Fruit fly (Drosophila melanogaster) whole organism, prepupa: ENCODE measurements around the gene CG7213.

Experiments
- CG10631 ChIP-seq: fragments of 200-800 bp; sonication (Bioruptor generic); optimal IDR thresholded peaks from 2 replicates; lab custom pipeline; 2016; ENCODE audit warnings: missing biosample characterization, missing genetic modification characterization
- CG11294 ChIP-seq: fragments of 200-800 bp; sonication (Bioruptor generic); IDR thresholded peaks from 2 replicates; pipeline ENCODE4 v1.3.6; 2022; ENCODE audit warnings: missing biosample characterization, missing genetic modification characterization
- CG11762 ChIP-seq: fragments of 200-800 bp; sonication (Bioruptor generic); optimal IDR thresholded peaks from 3 replicates; lab custom pipeline; 2016; ENCODE audit warnings: missing biosample characterization, missing genetic modification characterization; ENCODE audit not compliant: insufficient read depth
- CG15336 ChIP-seq: fragments of 200-800 bp; sonication (Bioruptor generic); IDR thresholded peaks from 2 replicates; pipeline ENCODE4 v1.3.6; 2022; ENCODE audit warnings: missing biosample characterization, missing genetic modification characterization
- CG1621 ChIP-seq: fragments of 200-800 bp; sonication (Bioruptor generic); optimal IDR thresholded peaks from 3 replicates; lab custom pipeline; 2018; ENCODE audit warnings: missing biosample characterization, mild to moderate bottlenecking, missing genetic modification characterization
- CG3032 ChIP-seq: fragments of 200-800 bp; optimal IDR thresholded peaks from 2 replicates; lab custom pipeline; 2019; ENCODE audit warnings: missing biosample characterization, mild to moderate bottlenecking, missing genetic modification characterization, moderate library complexity
- CG31627 ChIP-seq: fragments of 200-800 bp; sonication (Bioruptor generic); optimal IDR thresholded peaks from 3 replicates; lab custom pipeline; 2016; ENCODE audit warnings: missing biosample characterization, missing genetic modification characterization
- CG3919 ChIP-seq: fragments of 200-800 bp; sonication (Bioruptor generic); optimal IDR thresholded peaks from 3 replicates; lab custom pipeline; 2016; ENCODE audit warnings: missing biosample characterization, missing genetic modification characterization
- CG4318 ChIP-seq: fragments of 200-800 bp; sonication (Bioruptor generic); optimal IDR thresholded peaks from 3 replicates; lab custom pipeline; 2017; ENCODE audit warnings: missing biosample characterization, mild to moderate bottlenecking, missing genetic modification characterization
- CG6163 ChIP-seq: fragments of 200-800 bp; sonication (Bioruptor generic); IDR thresholded peaks from 3 replicates; pipeline ENCODE4 v1.3.6; 2022; ENCODE audit warnings: missing biosample characterization, missing genetic modification characterization
- CG6276 ChIP-seq: fragments of 200-800 bp; sonication (Bioruptor generic); optimal IDR thresholded peaks from 2 replicates; lab custom pipeline; 2017; ENCODE audit warnings: missing biosample characterization, mild to moderate bottlenecking, missing genetic modification characterization
- CG6854 ChIP-seq: fragments of 200-800 bp; sonication (Bioruptor generic); optimal IDR thresholded peaks from 2 replicates; lab custom pipeline; 2017; ENCODE audit warnings: missing biosample characterization, mild to moderate bottlenecking, missing genetic modification characterization
- CG7368 ChIP-seq: fragments of 200-800 bp; sonication (Bioruptor generic); optimal IDR thresholded peaks from 3 replicates; lab custom pipeline; 2016; ENCODE audit warnings: missing biosample characterization, missing genetic modification characterization
- CG8119 ChIP-seq: fragments of 200-800 bp; sonication (Bioruptor generic); IDR thresholded peaks from 3 replicates; pipeline ENCODE4 v1.3.6; 2022; ENCODE audit warnings: missing biosample characterization, missing genetic modification characterization
- CG8632 ChIP-seq: fragments of 200-800 bp; sonication (Bioruptor generic); optimal IDR thresholded peaks from 3 replicates; lab custom pipeline; 2016; ENCODE audit warnings: missing biosample characterization, missing genetic modification characterization
- CG9139 ChIP-seq: fragments of 200-800 bp; sonication (Bioruptor generic); optimal IDR thresholded peaks from 3 replicates; lab custom pipeline; 2017; ENCODE audit warnings: missing biosample characterization, mild to moderate bottlenecking, missing genetic modification characterization
- Eip75B ChIP-seq: fragments of 200-800 bp; sonication (Bioruptor generic); optimal IDR thresholded peaks from 3 replicates; lab custom pipeline; 2016; ENCODE audit warnings: missing biosample characterization, missing genetic modification characterization
- Eip93F ChIP-seq: fragments of 200-800 bp; sonication (Bioruptor generic); optimal IDR thresholded peaks from 2 replicates; lab custom pipeline; 2016; ENCODE audit warnings: missing biosample characterization, mild to moderate bottlenecking, missing genetic modification characterization
- Ets96B ChIP-seq: fragments of 200-800 bp; optimal IDR thresholded peaks from 2 replicates; lab custom pipeline; 2019; ENCODE audit warnings: missing biosample characterization, mild to moderate bottlenecking, missing genetic modification characterization, moderate library complexity
- Gug ChIP-seq: fragments of 200-800 bp; sonication (Bioruptor generic); IDR thresholded peaks from 2 replicates; pipeline ENCODE4 v1.3.6; 2022; ENCODE audit warnings: missing biosample characterization, missing genetic modification characterization
- Hr38 ChIP-seq: sonication (Bioruptor generic); optimal IDR thresholded peaks from 2 replicates; lab custom pipeline; 2016; ENCODE audit warnings: missing biosample characterization, missing genetic modification characterization
- Hr39 ChIP-seq: fragments of 200-800 bp; sonication (Bioruptor generic); optimal IDR thresholded peaks from 2 replicates; lab custom pipeline; 2016; ENCODE audit warnings: missing biosample characterization, missing genetic modification characterization
- Hr4 ChIP-seq: fragments of 200-800 bp; sonication (Bioruptor generic); optimal IDR thresholded peaks from 3 replicates; lab custom pipeline; 2016; ENCODE audit warnings: missing biosample characterization, missing genetic modification characterization
- Met ChIP-seq: fragments of 200-800 bp; sonication (Bioruptor generic); optimal IDR thresholded peaks from 3 replicates; lab custom pipeline; 2016; ENCODE audit warnings: missing biosample characterization, missing genetic modification characterization
- Smox ChIP-seq: fragments of 200-800 bp; sonication (Bioruptor generic); optimal IDR thresholded peaks from 3 replicates; lab custom pipeline; 2016; ENCODE audit warnings: missing biosample characterization, missing genetic modification characterization
- Sox14 ChIP-seq: fragments of 200-800 bp; sonication (Bioruptor generic); optimal IDR thresholded peaks from 3 replicates; lab custom pipeline; 2016; ENCODE audit warnings: missing biosample characterization, missing genetic modification characterization
- Sox15 ChIP-seq: fragments of 200-800 bp; sonication (Bioruptor generic); optimal IDR thresholded peaks from 3 replicates; lab custom pipeline; 2016; ENCODE audit warnings: missing biosample characterization, missing genetic modification characterization
- achi ChIP-seq: fragments of 200-800 bp; sonication (Bioruptor generic); optimal IDR thresholded peaks from 3 replicates; lab custom pipeline; 2016; ENCODE audit warnings: missing biosample characterization, missing genetic modification characterization
- acj6 ChIP-seq: fragments of 200-800 bp; sonication (Bioruptor generic); optimal IDR thresholded peaks from 3 replicates; lab custom pipeline; 2016; ENCODE audit warnings: missing biosample characterization, missing genetic modification characterization
- dsx ChIP-seq: fragments of 200-800 bp; optimal IDR thresholded peaks from 3 replicates; lab custom pipeline; 2019; ENCODE audit warnings: missing biosample characterization, mild to moderate bottlenecking, missing genetic modification characterization, moderate library complexity; ENCODE audit not compliant: poor library complexity, severe bottlenecking
- eg ChIP-seq: fragments of 200-800 bp; sonication (Bioruptor generic); IDR thresholded peaks from 3 replicates; pipeline ENCODE4 v1.3.6; 2022; ENCODE audit warnings: missing biosample characterization, missing genetic modification characterization
- esn ChIP-seq: fragments of 200-800 bp; sonication (Bioruptor generic); optimal IDR thresholded peaks from 2 replicates; lab custom pipeline; 2016; ENCODE audit warnings: missing biosample characterization, mild to moderate bottlenecking, missing genetic modification characterization, moderate library complexity
- fd59A ChIP-seq: fragments of 200-800 bp; sonication (Bioruptor generic); optimal IDR thresholded peaks from 2 replicates; lab custom pipeline; 2017; ENCODE audit warnings: missing biosample characterization, mild to moderate bottlenecking, missing genetic modification characterization, missing genetic modification reagents
- lz ChIP-seq: fragments of 200-800 bp; sonication (Bioruptor generic); optimal IDR thresholded peaks from 3 replicates; lab custom pipeline; 2016; ENCODE audit warnings: missing biosample characterization, missing genetic modification characterization
- pdm3 ChIP-seq: fragments of 200-800 bp; sonication (Bioruptor generic); optimal IDR thresholded peaks from 3 replicates; lab custom pipeline; 2016; ENCODE audit warnings: missing biosample characterization, missing genetic modification characterization
- salr ChIP-seq, 2 experiments: fragments of 200-800 bp; sonication (Bioruptor generic); optimal IDR thresholded peaks; 3 replicates each; lab custom pipeline; 2016 to 2018; ENCODE audit warnings: missing biosample characterization in 2 of 2, missing genetic modification characterization in 2 of 2, mild to moderate bottlenecking in 1 of 2
- spab ChIP-seq: fragments of 200-800 bp; sonication (Bioruptor generic); optimal IDR thresholded peaks from 2 replicates; lab custom pipeline; 2017; ENCODE audit warnings: missing biosample characterization, mild to moderate bottlenecking, missing genetic modification characterization, missing genetic modification reagents
- svp ChIP-seq: fragments of 200-800 bp; sonication (Bioruptor generic); peaks from one replicate; lab custom pipeline; 2016; ENCODE audit warnings: missing biosample characterization, missing genetic modification characterization
- topi ChIP-seq: fragments of 200-800 bp; sonication (Bioruptor generic); optimal IDR thresholded peaks from 3 replicates; lab custom pipeline; 2016; ENCODE audit warnings: missing biosample characterization, missing genetic modification characterization
- vri ChIP-seq: fragments of 200-800 bp; sonication (Bioruptor generic); optimal IDR thresholded peaks from 3 replicates; lab custom pipeline; 2016; ENCODE audit warnings: missing biosample characterization, mild to moderate bottlenecking, missing genetic modification characterization

The CG7213 gene

dm6 chr3L:8289336-8290258 lies 49.2 kb upstream of the CG7213 start, which contains the start of gene cert (continued):
- TF ChIP-seq lz: peak; percentile 10
- TF ChIP-seq topi (GFP tag; lab: Kevin White, UChicago): no peak
- TF ChIP-seq pdm3 (GFP tag; lab: Kevin White, UChicago): peak; percentile 37
- TF ChIP-seq CG3919 (GFP tag; lab: Kevin White, UChicago): peak; percentile 63
- no peak for TF ChIP-seq Hr4 (GFP tag; lab: Kevin White, UChicago)
- peak; percentile 52 for TF ChIP-seq Eip75B
- TF ChIP-seq CG6854: peak; percentile 55
- peak; percentile 52 for TF ChIP-seq CG31627 (GFP tag; lab: Kevin White, UChicago)
- TF ChIP-seq CG8632 (GFP tag; lab: Kevin White, UChicago): peak; percentile 51
- TF ChIP-seq CG3032 (tag; lab: Kevin White, UChicago): peak; percentile 13
- no peak for TF ChIP-seq CG11762 (GFP tag; lab: Kevin White, UChicago)
- peak; percentile 27 for TF ChIP-seq CG1621
- TF ChIP-seq Gug (GFP tag; lab: Robert Waterston, UW): no peak
- TF ChIP-seq, all 60 proteins: peak for 33

dm6 chr3L:8288396-8288795 lies 48.0 kb upstream of the CG7213 start:
- TF ChIP-seq CG6163 (GFP tag; lab: Robert Waterston, UW) (no peak), Hr38 (no peak), pdm3 (GFP tag; lab: Kevin White, UChicago) (no peak), CG9139 (GFP tag; lab: Kevin White, UChicago) (no peak), svp (GFP tag; lab: Kevin White, UChicago) (peak; percentile 70), lz (peak; percentile 4), salr (GFP tag; optimal IDR thresholded peaks at IDR 0.05; lab: Kevin White, UChicago) (no peak), CG6854 (no peak), Smox (GFP tag; lab: Kevin White, UChicago) (peak; percentile 14), fd59A (no peak), CG8632 (GFP tag; lab: Kevin White, UChicago) (no peak), CG4318 (no peak), spab (GFP tag; lab: Kevin White, UChicago) (no peak), CG10631 (no peak), topi (GFP tag; lab: Kevin White, UChicago) (peak; percentile 29), Hr39 (GFP tag; lab: Kevin White, UChicago) (peak; percentile 20), achi (GFP tag; lab: Kevin White, UChicago) (no peak), acj6 (no peak), Sox14 (GFP tag; lab: Kevin White, UChicago) (no peak), dsx (GFP tag; lab: Kevin White, UChicago) (no peak), eg (GFP tag; lab: Robert Waterston, UW) (no peak), esn (peak; percentile 28), CG7368 (no peak), Ets96B (tag; lab: Kevin White, UChicago) (no peak), Eip93F (no peak), CG31627 (GFP tag; lab: Kevin White, UChicago) (peak; percentile 2), Hr4 (GFP tag; lab: Kevin White, UChicago) (no peak), Sox15 (GFP tag; lab: Kevin White, UChicago) (no peak), CG11294 (GFP tag; lab: Robert Waterston, UW) (no peak), CG11762 (GFP tag; lab: Kevin White, UChicago) (no peak), Met (GFP tag; lab: Kevin White, UChicago) (peak; percentile 40)

dm6 chr3L:8286397-8286796 lies 46.0 kb upstream of the CG7213 start:
- TF ChIP-seq vri (GFP tag; lab: Kevin White, UChicago) (no peak), CG6854 (no peak), Eip75B (no peak), CG8119 (peak; percentile 34; the same call in 1 of the 3 replicates), eg (GFP tag; lab: Robert Waterston, UW) (peak; percentile 47; the same call in 1 of the 3 replicates), CG6276 (GFP tag; lab: Kevin White, UChicago) (peak; percentile 42), CG15336 (peak; percentile 56)
